Worm (Caenorhabditis elegans) whole organism, L4/young adult: ENCODE measurements around the gene C07A9.13.
"Not testable (repeated sequence)": the region's sequence is repeated elsewhere in the genome, so short reads cannot be mapped to it uniquely, and the experiment has no call there.

Experiments used
- W03F9.2 ChIP-seq: fragments of 150-350 bp; optimal IDR thresholded peaks from 2 replicates; lab custom pipeline; 2014; ENCODE audit warnings: missing biosample characterization, missing genetic modification characterization
- dao-5 ChIP-seq: sonication (generic microtip); optimal IDR thresholded peaks from 2 replicates; lab custom pipeline; 2016; ENCODE audit warnings: missing genotype, missing genetic modification characterization, moderate library complexity, missing compliant biosample characterization
- him-1 ChIP-seq: sonication (generic microtip); optimal IDR thresholded peaks from 2 replicates; lab custom pipeline; 2016; ENCODE audit warnings: missing genotype, missing genetic modification reagents, missing genetic modification characterization, missing compliant biosample characterization

Gene C07A9.13

DNA sequence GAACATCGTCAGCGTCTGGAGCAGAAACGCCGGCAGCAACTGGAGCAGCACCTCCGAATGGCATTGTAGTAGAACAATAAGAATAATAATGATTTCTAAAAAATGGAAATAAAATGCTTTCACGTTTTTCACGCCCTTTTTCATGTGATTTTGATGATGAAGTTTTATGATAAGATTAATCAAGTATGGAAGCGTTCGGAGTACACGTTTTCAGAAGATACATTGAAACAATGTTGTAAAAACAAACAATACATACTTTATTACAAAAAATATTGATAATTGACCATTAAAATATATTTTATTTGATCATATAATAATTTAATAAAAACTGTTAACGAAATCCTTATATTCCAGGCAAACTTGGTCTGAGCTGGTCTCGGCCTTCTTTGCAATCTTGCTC lies at the start of gene C07A9.13:
Gene C07A9.13 (minus strand): TSS at position 101 of the 400 bp plus-strand sequence.
- not testable (repeated sequence) for TF ChIP-seq him-1, dao-5, W03F9.2 (tag; lab: Kevin White, UChicago)

DNA sequence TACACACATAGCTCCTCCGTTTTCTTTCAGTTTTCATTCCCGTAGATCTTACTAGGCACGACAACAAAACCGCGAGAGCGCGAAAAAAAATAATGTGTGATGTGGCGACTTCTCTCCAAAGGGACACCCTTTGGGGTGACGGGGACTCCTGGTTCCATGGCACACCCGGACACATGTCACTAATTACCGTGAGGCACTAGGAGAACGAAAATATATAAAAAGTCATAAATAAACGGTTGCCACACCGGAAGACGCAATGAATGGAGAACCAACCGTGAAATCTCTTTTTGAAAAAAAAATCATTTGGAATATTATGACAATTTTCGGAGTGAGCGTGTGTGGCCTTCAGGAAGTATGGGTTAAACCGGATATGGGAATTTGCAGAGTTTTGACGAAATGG lies 49.3 kb upstream of the C07A9.13 start:
- TF ChIP-seq W03F9.2 (tag; lab: Kevin White, UChicago) (no peak), dao-5 (tag; lab: Kevin White, UChicago) (no peak), him-1 (tag; lab: Kevin White, UChicago) (no peak)

- TF ChIP-seq W03F9.2 (tag; lab: Kevin White, UChicago): no peak
- TF ChIP-seq him-1 (tag; lab: Kevin White, UChicago): no peak
- no peak for TF ChIP-seq dao-5 (tag; lab: Kevin White, UChicago)
These were observed 46.3 kb upstream of the C07A9.13 start, which contains the start of gene C07A9.12 for ce11 chrIII:9727439-9727838. Gene C07A9.12, minus strand, starts transcription at chrIII:9727539.

ce11 chrIII:9725114-9725513 lies 44.0 kb upstream of the C07A9.13 start, which contains the start of gene clec-162:
Gene clec-162, minus strand, starts transcription at chrIII:9725214.
- TF ChIP-seq W03F9.2 (tag; lab: Kevin White, UChicago) (no peak), him-1 (tag; lab: Kevin White, UChicago) (no peak), dao-5 (tag; lab: Kevin White, UChicago) (no peak)

DNA sequence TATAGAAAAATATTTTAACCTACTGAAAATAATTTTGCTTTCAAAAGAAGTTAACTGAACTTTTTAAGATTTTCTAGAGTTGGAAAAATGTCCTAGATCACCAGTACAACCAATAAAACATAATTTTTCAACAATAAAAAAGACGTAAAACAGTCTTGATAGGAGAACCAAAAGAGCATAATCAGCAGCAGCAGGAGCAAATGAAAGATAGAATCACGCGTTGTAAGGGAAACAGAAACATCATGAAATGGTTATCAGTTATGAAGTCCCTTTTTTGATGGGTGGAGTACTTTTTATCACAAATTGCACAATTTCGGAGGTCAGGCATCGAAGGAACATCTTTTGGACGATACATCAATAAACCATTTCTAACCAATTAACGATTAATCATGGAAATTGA lies 40.9 kb upstream of the C07A9.13 start:
- no peak for TF ChIP-seq dao-5 (tag; lab: Kevin White, UChicago)
- TF ChIP-seq W03F9.2 (tag; lab: Kevin White, UChicago): no peak
- no peak for TF ChIP-seq him-1 (tag; lab: Kevin White, UChicago)

ce11 chrIII:9720191-9720590 lies 39.1 kb upstream of the C07A9.13 start, which contains the start of gene ncx-7:
Gene ncx-7, minus strand, starts transcription at chrIII:9720291.
- TF ChIP-seq him-1 (tag; lab: Kevin White, UChicago) (no peak), W03F9.2 (tag; lab: Kevin White, UChicago) (no peak), dao-5 (tag; lab: Kevin White, UChicago) (no peak)

ce11 chrIII:9717243-9717642 lies 36.1 kb upstream of the C07A9.13 start:
- TF ChIP-seq dao-5 (tag; lab: Kevin White, UChicago) (peak; percentile 32), him-1 (tag; lab: Kevin White, UChicago) (no peak), W03F9.2 (tag; lab: Kevin White, UChicago) (peak; percentile 32)

- TF ChIP-seq W03F9.2 (tag; lab: Kevin White, UChicago) (no peak), dao-5 (tag; lab: Kevin White, UChicago) (no peak), him-1 (tag; lab: Kevin White, UChicago) (no peak)
These were observed 33.6 kb upstream of the C07A9.13 start for ce11 chrIII:9714731-9715130.

DNA sequence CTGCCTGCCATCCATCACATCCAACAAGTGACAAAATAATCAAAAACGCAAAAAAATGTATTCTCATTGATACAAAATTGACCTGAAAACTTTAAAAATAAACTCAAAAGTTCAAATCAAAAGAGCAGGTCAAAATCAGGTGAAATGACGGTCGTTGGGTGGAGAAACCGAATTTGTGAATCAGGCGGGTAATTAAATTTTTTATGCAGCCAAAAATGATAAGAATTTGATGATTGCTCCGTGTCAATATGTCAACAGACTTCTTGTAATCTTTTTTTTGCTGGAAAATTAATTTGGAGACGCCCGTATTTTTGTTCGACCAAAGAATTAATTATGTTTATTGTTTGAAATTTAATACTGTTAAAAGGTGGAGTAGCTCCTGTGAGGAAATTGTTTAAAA lies 32.8 kb upstream of the C07A9.13 start, which contains the start of gene ncx-6:
Gene ncx-6 (minus strand): TSS at position 88 of the 400 bp plus-strand sequence.
- TF ChIP-seq dao-5 (tag; lab: Kevin White, UChicago) (no peak), W03F9.2 (tag; lab: Kevin White, UChicago) (no peak), him-1 (tag; lab: Kevin White, UChicago) (no peak)

DNA sequence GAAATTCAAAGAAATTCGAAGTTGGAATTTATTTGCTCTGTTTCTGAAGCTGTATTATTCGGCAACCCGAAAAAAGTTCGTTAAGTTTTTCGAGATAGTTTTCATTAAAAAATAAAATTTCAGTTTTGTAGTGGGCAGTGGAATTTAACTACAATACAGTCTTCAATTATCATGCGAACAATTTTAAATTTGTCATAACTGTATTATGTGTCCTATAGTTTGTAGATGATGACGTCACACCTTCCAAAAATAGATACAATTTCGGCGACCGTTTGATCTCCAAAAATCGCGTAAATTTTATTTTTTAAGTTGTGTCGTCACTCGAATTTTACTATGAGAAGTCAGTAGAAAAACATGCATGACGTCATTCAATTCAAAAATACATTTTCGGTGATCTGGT lies 32.1 kb upstream of the C07A9.13 start:
- TF ChIP-seq dao-5 (tag; lab: Kevin White, UChicago) (no peak), him-1 (tag; lab: Kevin White, UChicago) (no peak), W03F9.2 (tag; lab: Kevin White, UChicago) (no peak)

ce11 chrIII:9711163-9711562 lies 30.1 kb upstream of the C07A9.13 start:
- TF ChIP-seq him-1 (tag; lab: Kevin White, UChicago): no peak
- no peak for TF ChIP-seq W03F9.2 (tag; lab: Kevin White, UChicago)
- no peak for TF ChIP-seq dao-5 (tag; lab: Kevin White, UChicago)

- TF ChIP-seq W03F9.2 (tag; lab: Kevin White, UChicago): no peak
- no peak for TF ChIP-seq dao-5 (tag; lab: Kevin White, UChicago)
- TF ChIP-seq him-1 (tag; lab: Kevin White, UChicago): no peak
These were observed 24.2 kb upstream of the C07A9.13 start for ce11 chrIII:9705157-9705905.

ce11 chrIII:9704606-9704938 lies 23.5 kb upstream of the C07A9.13 start:
- TF ChIP-seq dao-5 (tag; lab: Kevin White, UChicago) (no peak), W03F9.2 (tag; lab: Kevin White, UChicago) (no peak)
